Worm (Caenorhabditis elegans): ENCODE results near the gene srsx-35.

DNA sequence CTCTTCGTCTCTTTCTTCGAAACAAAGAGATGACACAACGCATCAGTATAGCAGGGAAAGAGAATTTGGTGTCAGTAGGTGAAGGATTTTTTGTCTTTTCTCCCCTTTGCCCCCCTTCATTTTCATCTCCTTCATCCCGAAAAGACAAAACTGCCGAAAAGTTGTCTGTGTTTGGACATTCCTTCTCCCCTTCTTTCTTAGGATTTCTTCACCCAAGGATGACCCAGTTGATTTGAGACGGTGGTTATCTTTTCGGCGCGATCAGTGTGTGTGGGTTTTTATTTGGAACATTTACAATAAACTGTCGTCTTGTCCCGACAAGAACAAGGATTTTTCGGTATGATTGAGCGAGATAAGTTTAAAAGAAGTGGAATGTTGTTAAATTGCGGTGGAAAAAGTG lies 18.7 kb upstream of the srsx-35 start:
- TF ChIP-seq die-1 (tag; optimal IDR thresholded peaks at IDR 0.05) (no peak), snpc-4 (GFP tag; optimal IDR thresholded peaks at IDR 0.05) (no peak), snpc-4 (tag; optimal IDR thresholded peaks at IDR 0.05) (no peak), athp-1 (tag; optimal IDR thresholded peaks at IDR 0.05) (no peak), lsy-27 (tag; optimal IDR thresholded peaks at IDR 0.05; ENCODE audit: borderline replicate concordance, insufficient read depth) (no peak), ztf-26 (tag; optimal IDR thresholded peaks at IDR 0.05) (no peak)
